Worm (Caenorhabditis elegans) whole organism, mixed stage, embryonic: Measurements from ENCODE around the gene sbt-1.

Experiments
- ces-1 ChIP-seq: fragments of 150-350 bp; optimal IDR thresholded peaks from 2 replicates; lab custom pipeline; 2014; ENCODE audit warnings: missing biosample characterization, missing genetic modification reagents, missing genetic modification characterization
- elt-3 ChIP-seq: fragments of 150-350 bp; optimal IDR thresholded peaks from 2 replicates; lab custom pipeline; 2014; ENCODE audit warnings: missing biosample characterization, missing genetic modification characterization
- lsy-2 ChIP-seq: fragments of 150-350 bp; optimal IDR thresholded peaks from 2 replicates; lab custom pipeline; 2014; ENCODE audit warnings: missing biosample characterization, missing genetic modification characterization
- mep-1 ChIP-seq: fragments of 150-350 bp; optimal IDR thresholded peaks from 2 replicates; lab custom pipeline; 2017; ENCODE audit warnings: missing biosample characterization, missing genetic modification reagents, missing genetic modification characterization, inconsistent platforms
- mls-2 ChIP-seq: sonication (generic microtip); optimal IDR thresholded peaks from 2 replicates; lab custom pipeline; 2016; ENCODE audit warnings: mild to moderate bottlenecking, missing genetic modification characterization, moderate library complexity, missing compliant biosample characterization
- nhr-12 ChIP-seq: fragments of 150-350 bp; optimal IDR thresholded peaks from 2 replicates; lab custom pipeline; 2014; ENCODE audit warnings: missing biosample characterization, missing genetic modification characterization
- nhr-2 ChIP-seq: fragments of 150-350 bp; optimal IDR thresholded peaks from 2 replicates; lab custom pipeline; 2014; ENCODE audit warnings: missing biosample characterization, missing genetic modification characterization
- nhr-237 ChIP-seq: fragments of 150-350 bp; optimal IDR thresholded peaks from 2 replicates; lab custom pipeline; 2014; ENCODE audit warnings: missing biosample characterization, missing genetic modification characterization
- nhr-28 ChIP-seq: fragments of 150-350 bp; optimal IDR thresholded peaks from 2 replicates; lab custom pipeline; 2014; ENCODE audit warnings: missing biosample characterization, missing genetic modification characterization
- nhr-76 ChIP-seq: sonication (generic microtip); optimal IDR thresholded peaks from 2 replicates; lab custom pipeline; 2017; ENCODE audit warnings: missing biosample characterization, missing genetic modification characterization
- snpc-4 ChIP-seq: fragments of 150-350 bp; optimal IDR thresholded peaks from 2 replicates; lab custom pipeline; 2014; ENCODE audit warnings: missing biosample characterization, missing genetic modification characterization
- ztf-11 ChIP-seq: fragments of 150-350 bp; optimal IDR thresholded peaks from 2 replicates; lab custom pipeline; 2014; ENCODE audit warnings: missing biosample characterization, missing genetic modification characterization

DNA sequence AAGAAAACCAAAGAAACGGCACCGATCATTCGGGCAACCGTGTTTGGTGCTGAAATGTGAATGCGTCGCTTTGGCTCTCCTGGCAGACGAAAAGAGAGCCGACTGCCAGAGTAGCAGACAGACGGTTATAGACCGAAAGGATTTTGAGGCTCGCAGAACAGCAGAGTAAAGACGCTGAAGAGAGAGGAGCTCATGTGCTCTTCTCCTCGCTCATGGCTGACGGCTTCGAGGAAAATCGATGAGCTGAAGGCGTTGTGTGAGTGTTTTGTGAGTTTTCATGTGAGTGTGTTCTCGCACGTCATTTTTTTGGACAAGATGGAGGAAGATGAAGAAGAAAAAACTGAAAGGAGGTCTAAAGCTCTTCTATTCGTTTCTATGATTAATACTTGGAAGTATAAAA lies at the start of gene sbt-1:
- TF ChIP-seq nhr-12 (tag; lab: Kevin White, UChicago) (no peak), lsy-2 (tag; lab: Kevin White, UChicago) (no peak), nhr-2 (tag; lab: Kevin White, UChicago) (no peak), mep-1 (tag; lab: Kevin White, UChicago) (peak; percentile 5), snpc-4 (tag; lab: Kevin White, UChicago) (no peak), ztf-11 (tag; lab: Kevin White, UChicago) (no peak), elt-3 (tag; lab: Kevin White, UChicago) (no peak), nhr-28 (tag; lab: Kevin White, UChicago) (no peak), nhr-76 (tag; lab: Kevin White, UChicago) (no peak), mls-2 (tag; lab: Kevin White, UChicago) (no peak), nhr-237 (tag; lab: Kevin White, UChicago) (no peak), ces-1 (GFP tag; lab: Kevin White, UChicago) (peak; percentile 70)
